Worm (Caenorhabditis elegans) whole organism, early embryonic: ENCODE measurements around the gene C06C3.10.

Experiments used
- F13C5.2 ChIP-seq: sonication (generic microtip); optimal IDR thresholded peaks from 2 replicates; lab custom pipeline; 2017; ENCODE audit warnings: mild to moderate bottlenecking, missing genetic modification characterization, inconsistent platforms, missing compliant biosample characterization
- ama-1 ChIP-seq: fragments of 150-350 bp; optimal IDR thresholded peaks from 2 replicates; lab custom pipeline; 2014
- ceh-36 ChIP-seq: sonication (generic microtip); optimal IDR thresholded peaks from 2 replicates; lab custom pipeline; 2016; ENCODE audit warnings: missing genetic modification characterization, inconsistent platforms, missing compliant biosample characterization
- flt-1 ChIP-seq: fragments of 200-800 bp; sonication (Bioruptor generic); IDR thresholded peaks from 2 replicates; pipeline ENCODE4 v1.3.6; 2022; ENCODE audit warnings: missing genetic modification characterization, missing compliant biosample characterization
- hmbx-1 ChIP-seq: sonication (generic microtip); optimal IDR thresholded peaks from 2 replicates; lab custom pipeline; 2016; ENCODE audit warnings: mild to moderate bottlenecking, missing genetic modification characterization, missing compliant biosample characterization
- hmg-4 ChIP-seq: fragments of 200-800 bp; sonication (Bioruptor generic); optimal IDR thresholded peaks from 2 replicates; lab custom pipeline; 2018; ENCODE audit warnings: mild to moderate bottlenecking, missing genetic modification characterization, missing compliant biosample characterization
- hnd-1 ChIP-seq: sonication (generic microtip); optimal IDR thresholded peaks from 2 replicates; lab custom pipeline; 2016; ENCODE audit warnings: missing genetic modification characterization, missing compliant biosample characterization
- pes-1 ChIP-seq: fragments of 200-800 bp; sonication (Bioruptor generic); IDR thresholded peaks from 2 replicates; pipeline ENCODE4 v1.3.6; 2022; ENCODE audit warnings: missing genetic modification reagents, missing genetic modification characterization, missing compliant biosample characterization
- sea-1 ChIP-seq: fragments of 200-800 bp; sonication (Bioruptor generic); conservative IDR thresholded peaks from 2 replicates; pipeline ENCODE4 v1.3.6; 2022; ENCODE audit warnings: missing genetic modification characterization, missing compliant biosample characterization
- tra-4 ChIP-seq: sonication (generic microtip); optimal IDR thresholded peaks from 2 replicates; lab custom pipeline; 2017; ENCODE audit warnings: missing genetic modification characterization, missing compliant biosample characterization

ce11 chrII:9345116-9345515 lies 31.9 kb downstream of the C06C3.10 start:
- TF ChIP-seq ceh-36 (no peak), ama-1 (lab: Kevin White, UChicago) (no peak), hmbx-1 (tag; lab: Kevin White, UChicago) (no peak), hnd-1 (tag; lab: Kevin White, UChicago) (no peak), pes-1 (no peak), sea-1 (GFP tag; lab: Robert Waterston, UW) (no peak), F13C5.2 (no peak), hmg-4 (GFP tag; lab: Kevin White, UChicago) (no peak), tra-4 (no peak), flt-1 (no peak)
